Worm (Caenorhabditis elegans) whole organism, L4/young adult: ENCODE measurements around the gene F56C9.6.

ENCODE experiments used
- W03F9.2 ChIP-seq: fragments of 150-350 bp; optimal IDR thresholded peaks from 2 replicates; lab custom pipeline; 2014; ENCODE audit warnings: missing biosample characterization, missing genetic modification characterization
- dao-5 ChIP-seq: sonication (generic microtip); optimal IDR thresholded peaks from 2 replicates; lab custom pipeline; 2016; ENCODE audit warnings: missing genotype, missing genetic modification characterization, moderate library complexity, missing compliant biosample characterization
- him-1 ChIP-seq: sonication (generic microtip); optimal IDR thresholded peaks from 2 replicates; lab custom pipeline; 2016; ENCODE audit warnings: missing genotype, missing genetic modification reagents, missing genetic modification characterization, missing compliant biosample characterization

The F56C9.6 gene

DNA sequence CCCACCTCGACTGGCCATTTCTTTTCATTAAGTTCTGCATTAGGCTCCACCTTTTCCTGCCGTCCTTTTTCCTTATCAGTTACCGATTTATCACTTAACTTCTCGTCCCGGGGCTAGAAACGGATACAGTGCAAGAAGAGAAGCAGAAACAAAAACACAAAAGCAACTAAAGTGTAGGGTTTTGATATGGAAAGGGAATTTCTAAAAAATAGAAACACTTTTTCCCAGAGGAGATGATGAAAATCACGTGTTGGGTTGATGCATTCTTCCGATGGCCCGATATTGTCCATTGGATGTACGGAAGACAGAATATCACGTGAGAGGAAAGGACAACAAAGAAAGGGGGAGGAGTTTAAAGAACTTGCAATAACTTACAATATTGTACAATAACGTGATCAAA lies 37.7 kb downstream of the F56C9.6 start:
- TF ChIP-seq dao-5 = no peak
- no peak for TF ChIP-seq W03F9.2
- TF ChIP-seq him-1 = no peak

- TF ChIP-seq him-1 = no peak
- TF ChIP-seq W03F9.2 = no peak
- no peak for TF ChIP-seq dao-5
Measured at ce11 chrIII:7272088-7272487, 38.5 kb downstream of the F56C9.6 start.

ce11 chrIII:7271083-7271482 lies 39.5 kb downstream of the F56C9.6 start:
- TF ChIP-seq W03F9.2 (no peak), dao-5 (no peak), him-1 (no peak)

DNA sequence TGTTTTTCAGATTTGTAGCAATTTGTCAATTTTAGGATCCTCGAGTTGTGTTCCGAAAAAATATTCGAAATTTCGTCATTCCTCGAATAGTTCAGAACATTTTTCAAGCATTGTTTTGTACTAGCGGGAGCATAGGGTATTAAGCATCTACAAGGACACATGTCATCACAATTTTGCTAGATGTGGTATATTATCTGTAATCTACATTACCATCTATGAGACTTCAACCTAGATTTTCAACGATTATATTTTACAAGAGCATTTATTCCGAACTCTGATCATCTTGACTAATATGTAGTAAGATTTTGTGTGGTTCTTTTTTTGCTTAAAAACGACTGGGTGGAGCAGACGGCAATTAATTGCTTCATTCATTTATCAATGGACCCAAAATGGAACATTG lies 47.5 kb downstream of the F56C9.6 start:
- TF ChIP-seq him-1 (no peak), dao-5 (no peak), W03F9.2 (no peak)

DNA sequence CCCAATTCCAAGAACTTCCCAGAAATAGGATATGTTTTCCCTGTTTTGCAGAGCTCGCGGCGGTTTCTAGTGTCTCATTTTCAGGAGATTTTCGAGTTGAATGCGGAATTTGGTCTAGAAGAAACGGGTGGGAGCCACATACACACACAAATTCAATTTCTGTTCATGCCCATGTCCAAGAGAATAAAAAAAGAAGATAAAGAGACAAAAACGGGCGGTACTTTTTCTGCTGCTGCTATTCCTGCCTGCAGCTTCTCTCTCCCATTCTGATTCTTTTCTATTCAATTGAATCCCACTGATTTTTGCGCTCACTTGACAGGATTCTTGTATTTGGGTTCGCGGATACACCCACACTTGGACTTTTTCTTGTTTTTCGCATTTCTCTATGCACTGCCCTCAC lies 48.0 kb downstream of the F56C9.6 start:
- TF ChIP-seq him-1 (no peak), W03F9.2 (no peak), dao-5 (no peak)
